Worm (Caenorhabditis elegans): ENCODE measurements around the gene ZC449.1.
A peak's percentile ranks its signal among the peaks of the same experiment; 100 is the strongest.

ZC449.1 gene

DNA sequence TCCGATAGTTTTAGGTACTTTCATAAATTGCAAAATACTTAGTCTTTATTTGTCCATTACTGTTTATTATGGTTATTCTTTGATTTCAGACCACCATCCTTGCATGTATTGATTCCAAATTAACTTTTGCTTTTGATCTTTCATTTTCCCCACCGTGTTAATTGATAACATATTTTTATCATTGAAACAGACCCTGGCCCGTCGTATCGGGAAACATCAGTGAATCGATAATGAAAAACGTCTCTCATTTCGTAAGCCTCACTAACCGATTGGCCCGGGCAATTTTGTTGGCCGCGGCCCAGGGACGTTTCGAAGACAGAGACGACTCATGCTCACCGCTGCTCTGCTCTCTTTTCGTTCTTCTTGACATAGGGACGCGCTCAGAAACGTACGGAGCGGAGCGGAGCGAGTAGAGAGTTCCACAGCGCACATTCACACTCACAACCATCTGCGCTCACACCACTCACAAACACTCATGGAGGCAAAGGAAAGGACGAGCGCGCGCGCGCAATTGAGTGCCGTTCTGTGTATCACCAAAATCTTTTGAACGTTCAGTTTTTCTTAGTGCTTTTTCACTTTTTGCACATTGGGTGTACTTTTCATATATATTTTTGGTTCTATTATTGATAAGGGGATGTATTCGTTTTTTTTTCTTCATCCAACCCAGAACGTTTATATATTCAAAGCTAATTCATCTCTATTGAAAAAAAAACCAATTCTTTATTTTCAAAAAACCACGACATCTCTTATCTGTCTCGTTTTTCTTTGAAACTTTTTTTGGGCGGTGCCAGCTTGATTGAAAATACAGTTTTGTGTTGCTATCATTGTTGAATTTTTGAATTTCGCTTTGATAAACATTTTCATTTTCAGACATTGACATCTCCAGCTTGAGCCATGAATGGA, 39.8 kb downstream of the ZC449.1 start, which contains the start of gene C24H10.2 (continued):
- TF ChIP-seq daf-12 (tag; optimal IDR thresholded peaks at IDR 0.05) (no peak), ceh-28 (tag; optimal IDR thresholded peaks at IDR 0.05) (peak; percentile 11), tra-1 (GFP tag; IDR thresholded peaks at IDR 0.05) (0 out of 2 replicates have a peak, but pooled peaks have one; percentile 51), lin-38 (GFP tag; IDR thresholded peaks at IDR 0.05) (peak; percentile 51), nhr-77 (tag; optimal IDR thresholded peaks at IDR 0.05) (peak; percentile 8), lir-3 (tag; optimal IDR thresholded peaks at IDR 0.05) (no peak), mes-2 (tag; optimal IDR thresholded peaks at IDR 0.05; ENCODE audit: poor library complexity, severe bottlenecking) (peak; percentile 61), Y48G9A.11 (GFP tag; IDR thresholded peaks at IDR 0.05) (no peak), dve-1 (tag; optimal IDR thresholded peaks at IDR 0.05; ENCODE audit: insufficient read depth) (peak; percentile 17), nhr-10 (tag; optimal IDR thresholded peaks at IDR 0.05) (no peak), hlh-30 (tag; optimal IDR thresholded peaks at IDR 0.05; ENCODE audit: insufficient read depth) (peak; percentile 41), nhr-6 (tag; optimal IDR thresholded peaks at IDR 0.05) (peak; percentile 60), hmg-1.1 (GFP tag; IDR thresholded peaks at IDR 0.05) (peak; percentile 80), nhr-111 (GFP tag; optimal IDR thresholded peaks at IDR 0.05) (no peak), ctbp-1 (GFP tag; IDR thresholded peaks at IDR 0.05) (peak; percentile 67; the same call in 1 of the 2 replicates), rbr-2 (tag; optimal IDR thresholded peaks at IDR 0.05) (peak; percentile 64), skn-1 (tag; optimal IDR thresholded peaks at IDR 0.05) (no peak), lin-39 (tag; optimal IDR thresholded peaks at IDR 0.05) (no peak), ces-1 (GFP tag; optimal IDR thresholded peaks at IDR 0.05) (no peak), hlh-11 (tag; optimal IDR thresholded peaks at IDR 0.05) (peak; percentile 86), lim-7 (GFP tag; IDR thresholded peaks at IDR 0.05) (0 out of 2 replicates have a peak, but pooled peaks have one; percentile 29), hif-1 (tag; optimal IDR thresholded peaks at IDR 0.05) (peak in 1 of 2 experiments; percentile 40), nhr-48 (tag; optimal IDR thresholded peaks at IDR 0.05) (peak; percentile 45)

DNA sequence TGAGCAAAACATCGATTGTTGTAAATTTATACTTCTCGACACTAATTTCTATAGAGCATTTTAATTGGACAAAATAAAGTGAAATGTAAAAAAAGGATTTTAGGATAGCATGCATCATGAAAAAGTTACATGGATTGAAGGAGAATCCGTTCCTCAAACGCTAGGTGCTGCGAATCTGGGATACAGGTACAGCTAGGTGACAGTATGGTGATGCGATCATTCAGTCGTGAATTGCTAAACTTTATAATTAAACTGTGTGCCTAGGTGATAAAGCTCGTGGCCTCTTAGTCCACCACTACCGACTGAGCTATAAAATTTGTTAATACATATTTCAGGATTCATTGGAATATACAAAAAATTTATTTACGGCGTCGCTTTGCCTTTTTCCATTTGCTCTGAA, 42.4 kb downstream of the ZC449.1 start:
- TF ChIP-seq aha-1 (tag) (peak; percentile 56), dpl-1 (GFP tag; optimal IDR thresholded peaks at IDR 0.05) (no peak), dve-1 (tag; optimal IDR thresholded peaks at IDR 0.05; ENCODE audit: insufficient read depth) (no peak), rbr-2 (tag; optimal IDR thresholded peaks at IDR 0.05) (no peak), lin-38 (GFP tag; IDR thresholded peaks at IDR 0.05) (no peak)

- no peak for TF ChIP-seq unc-62 (GFP tag; optimal IDR thresholded peaks at IDR 0.05 in 1 of 2)
- no peak for TF ChIP-seq unc-62 (tag; optimal IDR thresholded peaks at IDR 0.05)
- TF ChIP-seq tra-1 (GFP tag; IDR thresholded peaks at IDR 0.05), result no peak
- no peak for TF ChIP-seq F37D6.2 (tag; optimal IDR thresholded peaks at IDR 0.05)
- no peak for TF ChIP-seq D1046.2 (GFP tag; IDR thresholded peaks at IDR 0.05)
- TF ChIP-seq unc-39 (tag; optimal IDR thresholded peaks at IDR 0.05), result no peak
- no peak for TF ChIP-seq T26A8.4 (GFP tag; IDR thresholded peaks at IDR 0.05)
Measured at ce11 chrX:5067796-5068195, 43.6 kb downstream of the ZC449.1 start, which contains the start of gene clc-7. clc-7 (plus strand) TSS chrX:5068096.

DNA sequence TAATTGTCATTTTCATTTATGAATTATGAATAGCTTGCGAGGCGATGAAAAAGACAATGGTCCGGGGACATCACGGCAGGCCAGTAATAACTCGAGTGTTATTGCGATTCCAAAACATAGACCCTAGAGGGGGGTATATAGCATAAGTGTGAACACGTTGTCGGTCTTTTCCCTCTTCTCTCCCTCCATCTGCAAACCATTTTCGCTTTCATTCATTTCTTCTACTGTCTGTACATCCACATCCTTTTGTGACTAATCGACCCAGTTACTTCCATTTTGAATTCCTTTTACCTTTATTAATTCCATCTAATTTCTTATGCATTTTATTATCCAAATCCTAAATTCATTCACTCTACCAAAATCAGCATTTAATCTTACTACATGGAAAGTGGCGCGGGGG, 46.8 kb downstream of the ZC449.1 start:
- no peak for TF ChIP-seq ceh-28 (tag; optimal IDR thresholded peaks at IDR 0.05)

DNA sequence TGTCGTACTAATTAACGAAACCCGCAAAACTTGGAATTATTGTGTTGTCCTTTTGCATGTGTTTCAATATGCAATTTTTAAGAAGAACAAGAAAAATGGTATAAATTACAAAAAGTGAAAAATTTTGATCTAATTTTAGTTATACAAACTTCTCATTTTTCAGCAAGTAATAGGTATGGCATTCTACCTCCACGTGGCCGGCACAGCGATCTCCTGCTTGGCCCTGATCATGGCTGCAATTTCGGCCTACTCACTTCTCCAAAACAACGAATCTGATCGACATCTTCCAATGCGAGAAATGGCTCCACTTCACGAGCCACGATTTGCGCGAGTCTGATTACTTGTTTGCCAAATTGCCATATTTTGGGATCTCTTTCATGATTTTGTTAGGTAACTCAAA, 49.7 kb downstream of the ZC449.1 start:
- TF ChIP-seq nhr-237 (tag; optimal IDR thresholded peaks at IDR 0.05) (no peak), zip-2 (tag; optimal IDR thresholded peaks at IDR 0.05) (no peak), ama-1 (optimal IDR thresholded peaks at IDR 0.05) (peak; percentile 42), ZK546.5 (tag; optimal IDR thresholded peaks at IDR 0.05) (no peak), daf-12 (tag; optimal IDR thresholded peaks at IDR 0.05) (no peak), aha-1 (tag) (peak; percentile 85), tra-1 (GFP tag; IDR thresholded peaks at IDR 0.05) (no peak)

Data from whole organism, L4 larva.